Fruit fly (Drosophila melanogaster) whole organism, adult: ENCODE measurements around the gene CG14721.
A peak's percentile ranks its signal among the peaks of the same experiment; 100 is the strongest.

ENCODE experiments used
- CG11617 ChIP-seq: fragments of 200-800 bp; sonication (Bioruptor generic); optimal IDR thresholded peaks from 2 replicates; lab custom pipeline; 2017; ENCODE audit warnings: mild to moderate bottlenecking, missing biosample characterization, missing genetic modification reagents, missing genetic modification characterization
- CG12768 ChIP-seq: fragments of 200-800 bp; sonication (Bioruptor generic); optimal IDR thresholded peaks from 2 replicates; lab custom pipeline; 2017; ENCODE audit warnings: missing biosample characterization, missing genetic modification characterization, mild to moderate bottlenecking, moderate library complexity, missing genetic modification reagents
- CG14711 ChIP-seq: fragments of 200-800 bp; sonication (Bioruptor generic); optimal IDR thresholded peaks from 2 replicates; lab custom pipeline; 2018; ENCODE audit warnings: missing biosample characterization, mild to moderate bottlenecking, missing genetic modification characterization, moderate library complexity
- CG1620 ChIP-seq: fragments of 200-800 bp; sonication (Bioruptor generic); optimal IDR thresholded peaks from 2 replicates; lab custom pipeline; 2016; ENCODE audit warnings: missing biosample characterization, missing genetic modification characterization
- CG33017 ChIP-seq: fragments of 200-800 bp; sonication (Bioruptor generic); optimal IDR thresholded peaks from 2 replicates; lab custom pipeline; 2018; ENCODE audit warnings: missing biosample characterization, mild to moderate bottlenecking, missing genetic modification characterization, moderate library complexity
- CG5204 ChIP-seq: fragments of 200-800 bp; sonication (Bioruptor generic); optimal IDR thresholded peaks from 2 replicates; lab custom pipeline; 2016; ENCODE audit warnings: missing biosample characterization, missing genetic modification characterization
- CG7045 ChIP-seq: fragments of 200-800 bp; sonication (Bioruptor generic); optimal IDR thresholded peaks from 2 replicates; lab custom pipeline; 2017; ENCODE audit warnings: missing biosample characterization, mild to moderate bottlenecking, missing genetic modification characterization
- CG7101 ChIP-seq: fragments of 200-800 bp; sonication (Bioruptor generic); optimal IDR thresholded peaks from 2 replicates; lab custom pipeline; 2018; ENCODE audit warnings: missing biosample characterization, mild to moderate bottlenecking, missing genetic modification characterization, moderate library complexity
- Clk ChIP-seq: fragments of 200-800 bp; sonication (Bioruptor generic); optimal IDR thresholded peaks from 2 replicates; lab custom pipeline; 2017; ENCODE audit warnings: missing biosample characterization, missing genetic modification characterization
- Crg-1 ChIP-seq: fragments of 200-800 bp; sonication (Bioruptor generic); optimal IDR thresholded peaks from 2 replicates; lab custom pipeline; 2016; ENCODE audit warnings: missing biosample characterization, missing genetic modification characterization
- Hr96 ChIP-seq: fragments of 200-800 bp; sonication (Bioruptor generic); optimal IDR thresholded peaks from 2 replicates; lab custom pipeline; 2016; ENCODE audit warnings: missing biosample characterization, missing genetic modification characterization
- Mnt ChIP-seq: fragments of 200-800 bp; sonication (Bioruptor generic); optimal IDR thresholded peaks from 2 replicates; lab custom pipeline; 2016; ENCODE audit warnings: missing biosample characterization, mild to moderate bottlenecking, missing genetic modification characterization
- bab1 ChIP-seq: fragments of 200-800 bp; sonication (Bioruptor generic); optimal IDR thresholded peaks from 3 replicates; lab custom pipeline; 2019; ENCODE audit warnings: missing biosample characterization, mild to moderate bottlenecking, missing genetic modification characterization, moderate library complexity
- cic ChIP-seq: fragments of 200-800 bp; sonication (Bioruptor generic); optimal IDR thresholded peaks from 2 replicates; lab custom pipeline; 2017; ENCODE audit warnings: missing biosample characterization, mild to moderate bottlenecking, missing genetic modification characterization, moderate library complexity
- cnc ChIP-seq, 2 experiments: fragments of >200 bp; optimal IDR thresholded peaks; 2 replicates each; lab custom pipeline; 2017
- kay ChIP-seq: fragments of 200-800 bp; sonication (Bioruptor generic); peaks from one replicate; lab custom pipeline; 2016; ENCODE audit warnings: missing biosample characterization, missing genetic modification characterization, borderline replicate concordance
- ovo ChIP-seq: fragments of 200-800 bp; sonication (Bioruptor generic); optimal IDR thresholded peaks from 2 replicates; lab custom pipeline; 2016; ENCODE audit warnings: missing biosample characterization, missing genetic modification characterization
- pad ChIP-seq: fragments of 200-800 bp; sonication (Bioruptor generic); optimal IDR thresholded peaks from 3 replicates; lab custom pipeline; 2017; ENCODE audit warnings: missing biosample characterization, missing genetic modification characterization, mild to moderate bottlenecking, moderate library complexity, missing genetic modification reagents
- tj ChIP-seq: fragments of 200-800 bp; sonication (Bioruptor generic); optimal IDR thresholded peaks from 3 replicates; lab custom pipeline; 2017; ENCODE audit warnings: missing biosample characterization, mild to moderate bottlenecking, missing genetic modification characterization, moderate library complexity
- toe ChIP-seq: fragments of 200-800 bp; sonication (Bioruptor generic); optimal IDR thresholded peaks from 2 replicates; lab custom pipeline; 2016; ENCODE audit warnings: missing biosample characterization, missing genetic modification characterization

Gene CG14721

dm6 chr3R:11777058-11777457 lies 41.8 kb downstream of the CG14721 start:
- TF ChIP-seq ovo (GFP tag; lab: Kevin White, UChicago) (no peak), Clk (GFP tag; lab: Kevin White, UChicago) (no peak), tj (GFP tag; lab: Kevin White, UChicago) (peak; percentile 0), kay (GFP tag; lab: Kevin White, UChicago) (no peak), CG14711 (tag; lab: Kevin White, UChicago) (no peak), CG7045 (peak; percentile 11), Mnt (GFP tag; lab: Kevin White, UChicago) (peak; percentile 66)

DNA sequence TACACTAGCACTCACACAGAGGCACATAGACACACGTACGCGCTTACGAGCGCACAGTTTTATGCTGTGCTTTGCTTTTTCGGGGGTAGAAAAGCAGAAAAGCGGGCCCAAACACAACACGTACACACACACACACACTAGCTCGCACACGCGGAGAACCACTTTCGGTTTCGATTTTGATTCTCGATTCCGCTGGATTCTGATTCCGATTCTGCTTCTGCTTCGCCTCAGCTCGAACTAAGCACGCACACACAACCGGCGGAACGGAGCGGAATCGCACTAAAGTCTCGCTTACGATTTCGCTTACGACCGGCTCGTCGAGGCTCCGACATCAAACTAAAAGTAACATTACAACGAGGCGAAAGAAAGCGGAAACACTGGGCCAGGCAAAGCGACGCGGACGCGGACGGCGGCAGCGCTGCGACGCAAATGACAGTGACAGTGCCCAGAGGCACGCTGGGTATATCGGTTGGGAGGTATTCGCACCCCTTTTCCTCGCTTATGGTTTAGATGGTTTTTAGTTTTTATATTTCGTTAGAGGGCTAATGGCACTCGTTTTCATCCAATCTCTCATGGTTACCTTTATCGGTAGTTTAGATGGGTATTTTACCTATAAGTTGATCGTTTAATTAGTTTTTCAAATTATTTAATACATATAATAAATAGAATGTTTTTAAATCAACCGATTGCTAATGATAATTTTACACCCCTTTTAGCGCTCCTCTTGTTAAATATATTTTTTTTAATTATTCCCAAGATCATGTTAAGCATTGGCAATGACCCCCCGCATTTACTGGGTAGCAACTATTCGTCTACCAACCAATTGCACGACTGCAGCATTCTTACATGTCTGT lies 43.0 kb downstream of the CG14721 start:
- peak; percentile 39 for TF ChIP-seq bab1 (GFP tag; lab: Kevin White, UChicago)
- TF ChIP-seq Mnt (GFP tag; lab: Kevin White, UChicago), result peak; percentile 89
- TF ChIP-seq CG7045, result peak; percentile 79
- TF ChIP-seq CG12768 (GFP tag; lab: Kevin White, UChicago), result peak; percentile 74
- no peak for TF ChIP-seq cnc (optimal IDR thresholded peaks at IDR 0.05; lab: Kevin White, UChicago)
- TF ChIP-seq pad (GFP tag; lab: Kevin White, UChicago), result peak; percentile 69
- TF ChIP-seq Crg-1 (GFP tag; lab: Kevin White, UChicago), result peak; percentile 63
- peak; percentile 98 for TF ChIP-seq CG11617 (GFP tag; lab: Kevin White, UChicago)
- peak; percentile 62 for TF ChIP-seq CG7101 (tag; lab: Kevin White, UChicago)
- peak; percentile 8 for TF ChIP-seq Clk (GFP tag; lab: Kevin White, UChicago)
- TF ChIP-seq CG5204 (GFP tag; lab: Kevin White, UChicago), result peak; percentile 85
- TF ChIP-seq toe (GFP tag; lab: Kevin White, UChicago), result peak; percentile 68
- TF ChIP-seq ovo (GFP tag; lab: Kevin White, UChicago), result peak; percentile 70
- peak; percentile 14 for TF ChIP-seq CG14711 (tag; lab: Kevin White, UChicago)
- peak; percentile 79 for TF ChIP-seq Hr96 (GFP tag; lab: Kevin White, UChicago)
- TF ChIP-seq cic (GFP tag; lab: Kevin White, UChicago), result peak; percentile 76
- TF ChIP-seq CG33017, result peak; percentile 15
- peak; percentile 75 for TF ChIP-seq kay (GFP tag; lab: Kevin White, UChicago)
- TF ChIP-seq tj (GFP tag; lab: Kevin White, UChicago), result peak; percentile 76
- peak; percentile 72 for TF ChIP-seq CG1620 (GFP tag; lab: Kevin White, UChicago)

DNA sequence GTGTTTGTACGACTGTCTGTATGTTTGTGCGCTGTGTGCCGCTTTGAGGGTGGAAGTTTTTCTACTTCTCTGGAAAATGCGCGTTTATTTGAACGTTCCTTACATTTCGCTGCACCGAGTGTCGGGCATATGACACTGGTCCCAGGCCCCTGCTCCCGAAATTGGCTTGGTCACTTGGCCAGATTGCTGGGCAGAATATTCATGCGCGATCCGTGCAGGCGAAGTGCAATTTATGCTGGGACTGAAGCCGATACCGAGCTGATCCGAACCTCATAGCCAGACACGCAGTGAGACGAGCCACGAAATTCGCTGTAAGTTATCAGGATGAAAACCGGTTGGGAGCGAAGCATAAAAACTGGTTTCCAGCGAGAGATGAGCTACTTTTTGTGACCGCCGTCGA lies 43.6 kb downstream of the CG14721 start:
- TF ChIP-seq Hr96 (GFP tag; lab: Kevin White, UChicago) (peak; percentile 14), Clk (GFP tag; lab: Kevin White, UChicago) (no peak)

DNA sequence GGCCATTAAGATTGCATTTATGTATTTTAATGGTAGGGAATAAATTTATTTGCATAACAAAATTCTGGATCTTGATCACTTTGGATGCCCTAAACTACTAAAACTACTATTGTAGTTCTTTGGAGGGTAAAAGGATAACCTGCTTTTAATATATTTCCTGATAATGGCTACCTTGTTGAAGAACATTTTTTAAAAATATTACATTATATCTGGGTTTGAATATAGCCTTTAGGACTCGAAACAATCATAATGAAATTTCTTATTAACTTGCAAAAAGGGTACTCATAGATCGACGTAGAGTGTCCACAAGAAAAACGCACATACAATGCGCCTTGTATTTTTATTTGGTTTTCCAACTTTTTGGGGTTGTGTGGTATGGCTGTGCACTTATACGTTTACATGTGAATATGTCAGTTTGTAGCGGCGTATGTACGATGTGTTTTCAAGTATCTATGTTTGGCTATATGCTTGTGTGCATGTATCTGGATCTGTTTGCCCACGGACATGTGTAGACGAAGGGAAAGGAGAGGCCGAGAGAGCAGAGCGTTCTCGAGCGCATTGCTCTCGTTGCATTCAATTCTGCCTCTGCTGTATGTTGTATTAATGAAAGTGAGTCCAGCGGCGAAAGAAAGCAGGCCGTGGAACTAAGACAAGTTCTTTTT lies 44.2 kb downstream of the CG14721 start:
- TF ChIP-seq toe (GFP tag; lab: Kevin White, UChicago), result peak; percentile 9
- TF ChIP-seq CG7045, result no peak
- peak; percentile 85 for TF ChIP-seq kay (GFP tag; lab: Kevin White, UChicago)
- TF ChIP-seq CG7101 (tag; lab: Kevin White, UChicago), result no peak
- TF ChIP-seq CG14711 (tag; lab: Kevin White, UChicago), result peak; percentile 38
- no peak for TF ChIP-seq cic (GFP tag; lab: Kevin White, UChicago)
- no peak for TF ChIP-seq tj (GFP tag; lab: Kevin White, UChicago)
- no peak for TF ChIP-seq CG11617 (GFP tag; lab: Kevin White, UChicago)
- no peak for TF ChIP-seq Mnt (GFP tag; lab: Kevin White, UChicago)
- TF ChIP-seq ovo (GFP tag; lab: Kevin White, UChicago), result no peak
- TF ChIP-seq Clk (GFP tag; lab: Kevin White, UChicago), result no peak
- peak; percentile 14 for TF ChIP-seq CG33017

- TF ChIP-seq CG12768 (GFP tag; lab: Kevin White, UChicago) (peak; percentile 85), pad (GFP tag; lab: Kevin White, UChicago) (peak; percentile 79), cnc (optimal IDR thresholded peaks at IDR 0.05; lab: Kevin White, UChicago) (no peak), CG7101 (tag; lab: Kevin White, UChicago) (peak; percentile 93), CG14711 (tag; lab: Kevin White, UChicago) (peak; percentile 86), toe (GFP tag; lab: Kevin White, UChicago) (peak; percentile 66), tj (GFP tag; lab: Kevin White, UChicago) (peak; percentile 77), CG11617 (GFP tag; lab: Kevin White, UChicago) (peak; percentile 90), CG5204 (GFP tag; lab: Kevin White, UChicago) (no peak), bab1 (GFP tag; lab: Kevin White, UChicago) (peak; percentile 89), Crg-1 (GFP tag; lab: Kevin White, UChicago) (peak; percentile 67), Hr96 (GFP tag; lab: Kevin White, UChicago) (peak; percentile 15), CG7045 (peak; percentile 91), ovo (GFP tag; lab: Kevin White, UChicago) (peak; percentile 33), cic (GFP tag; lab: Kevin White, UChicago) (peak; percentile 60), Mnt (GFP tag; lab: Kevin White, UChicago) (peak; percentile 59), kay (GFP tag; lab: Kevin White, UChicago) (no peak), CG1620 (GFP tag; lab: Kevin White, UChicago) (peak; percentile 63), CG33017 (peak; percentile 93), Clk (GFP tag; lab: Kevin White, UChicago) (peak; percentile 83)
Measured at dm6 chr3R:11780181-11780688, 45.0 kb downstream of the CG14721 start.
